Worm (Caenorhabditis elegans) whole organism, L4 larva: ENCODE data around the gene C24H10.4.

Experiments used
- F10B5.3 ChIP-seq: sonication (generic microtip); optimal IDR thresholded peaks from 2 replicates; lab custom pipeline; 2016; ENCODE audit warnings: mild to moderate bottlenecking, missing genetic modification characterization, missing compliant biosample characterization
- F26F4.8 ChIP-seq: fragments of 200-800 bp; sonication (Bioruptor generic); conservative IDR thresholded peaks from 2 replicates; pipeline ENCODE4 v1.3.6; 2022; ENCODE audit warnings: missing genetic modification characterization, missing compliant biosample characterization
- F44E2.7 ChIP-seq: fragments of 200-800 bp; sonication (Bioruptor generic); IDR thresholded peaks from 2 replicates; pipeline ENCODE4 v2.1.2; 2022; ENCODE audit warnings: missing genetic modification characterization, missing compliant biosample characterization
- T20F7.1 ChIP-seq: fragments of 200-800 bp; sonication (Bioruptor generic); optimal IDR thresholded peaks from 2 replicates; lab custom pipeline; 2018; ENCODE audit warnings: mild to moderate bottlenecking, missing genetic modification characterization, missing compliant biosample characterization
- Y105C5A.15 ChIP-seq: fragments of 200-800 bp; sonication (Bioruptor generic); IDR thresholded peaks from 2 replicates; pipeline ENCODE4 v1.3.6; 2022; ENCODE audit warnings: missing genetic modification characterization, missing compliant biosample characterization
- Y48G9A.11 ChIP-seq: fragments of 200-800 bp; sonication (Bioruptor generic); IDR thresholded peaks from 2 replicates; pipeline ENCODE4 v1.3.6; 2022; ENCODE audit warnings: missing genetic modification reagents, missing genetic modification characterization, missing compliant biosample characterization
- Y75B8A.6 ChIP-seq: fragments of 200-800 bp; sonication (Bioruptor generic); IDR thresholded peaks from 2 replicates; pipeline ENCODE4 v1.3.6; 2022; ENCODE audit warnings: missing genetic modification reagents, missing genetic modification characterization, missing compliant biosample characterization
- ZK337.2 ChIP-seq: fragments of 200-800 bp; sonication (Bioruptor generic); IDR thresholded peaks from 2 replicates; pipeline ENCODE4 v1.3.6; 2022; ENCODE audit warnings: missing genetic modification reagents, missing genetic modification characterization, missing compliant biosample characterization
- ZK546.5 ChIP-seq, 2 experiments: sonication (generic microtip); optimal IDR thresholded peaks; 2 replicates each; lab custom pipeline; 2017; ENCODE audit warnings: missing biosample characterization in 2 of 2, missing genetic modification characterization in 2 of 2
- ceh-20 ChIP-seq: fragments of 200-800 bp; sonication (Bioruptor generic); IDR thresholded peaks from 2 replicates; pipeline ENCODE4 v1.3.6; 2022; ENCODE audit warnings: missing genetic modification reagents, missing genetic modification characterization, missing compliant biosample characterization
- ceh-28 ChIP-seq: fragments of 150-350 bp; optimal IDR thresholded peaks from 2 replicates; lab custom pipeline; 2014; ENCODE audit warnings: missing biosample characterization, missing genetic modification reagents, missing genetic modification characterization
- ceh-44 ChIP-seq: fragments of 200-800 bp; sonication (Bioruptor generic); IDR thresholded peaks from 2 replicates; pipeline ENCODE4 v1.3.6; 2022; ENCODE audit warnings: missing genetic modification reagents, missing genetic modification characterization, missing compliant biosample characterization
- ctbp-1 ChIP-seq: fragments of 200-800 bp; sonication (Bioruptor generic); IDR thresholded peaks from 2 replicates; pipeline ENCODE4 v1.3.6; 2022; ENCODE audit warnings: missing genetic modification reagents, missing genetic modification characterization, missing compliant biosample characterization
- dmd-6 ChIP-seq: fragments of 200-800 bp; sonication (Bioruptor generic); IDR thresholded peaks from 2 replicates; pipeline ENCODE4 v1.3.6; 2022; ENCODE audit warnings: missing genetic modification reagents, missing genetic modification characterization, missing compliant biosample characterization
- dmd-9 ChIP-seq: fragments of 200-800 bp; sonication (Bioruptor generic); IDR thresholded peaks from 2 replicates; pipeline ENCODE4 v1.3.6; 2022; ENCODE audit warnings: missing genetic modification reagents, missing genetic modification characterization, missing compliant biosample characterization
- dpl-1 ChIP-seq: fragments of 150-350 bp; optimal IDR thresholded peaks from 2 replicates; lab custom pipeline; 2014; ENCODE audit warnings: missing biosample characterization, missing genetic modification reagents, missing genetic modification characterization
- duxl-1 ChIP-seq: sonication (generic microtip); optimal IDR thresholded peaks from 2 replicates; lab custom pipeline; 2016; ENCODE audit warnings: mild to moderate bottlenecking, missing genetic modification characterization, moderate library complexity, missing compliant biosample characterization; ENCODE audit not compliant: poor library complexity
- egl-27 ChIP-seq: sonication (generic microtip); optimal IDR thresholded peaks from 3 replicates; lab custom pipeline; 2017; ENCODE audit warnings: missing biosample characterization, missing genetic modification reagents, missing genetic modification characterization
- fkh-10 ChIP-seq: fragments of 150-350 bp; optimal IDR thresholded peaks from 2 replicates; lab custom pipeline; 2014; ENCODE audit warnings: missing biosample characterization, missing genetic modification reagents, missing genetic modification characterization
- hif-1 ChIP-seq, 2 experiments: sonication (generic microtip); optimal IDR thresholded peaks; 2 replicates each; lab custom pipeline; 2016 to 2017; ENCODE audit warnings: missing compliant biosample characterization in 2 of 2, missing genetic modification characterization in 2 of 2, missing genetic modification reagents in 2 of 2, missing genotype in 2 of 2, mild to moderate bottlenecking in 1 of 2
- hlh-11 ChIP-seq: fragments of 200-800 bp; sonication (Bioruptor generic); optimal IDR thresholded peaks from 2 replicates; lab custom pipeline; 2018; ENCODE audit warnings: mild to moderate bottlenecking, missing genetic modification characterization, missing compliant biosample characterization
- lim-7 ChIP-seq: fragments of 200-800 bp; sonication (Bioruptor generic); IDR thresholded peaks from 2 replicates; pipeline ENCODE4 v1.3.6; 2022; ENCODE audit warnings: missing genetic modification characterization, missing compliant biosample characterization
- lin-1 ChIP-seq: fragments of 200-800 bp; sonication (Bioruptor generic); IDR thresholded peaks from 2 replicates; pipeline ENCODE4 v1.3.6; 2022; ENCODE audit warnings: missing genetic modification reagents, missing genetic modification characterization, missing compliant biosample characterization
- lin-13 ChIP-seq: fragments of 150-350 bp; optimal IDR thresholded peaks from 2 replicates; lab custom pipeline; 2014; ENCODE audit warnings: missing biosample characterization, missing genetic modification reagents, missing genetic modification characterization
- lin-15B ChIP-seq: fragments of 150-350 bp; sonication (generic microtip); optimal IDR thresholded peaks from 3 replicates; lab custom pipeline; 2014; ENCODE audit warnings: missing biosample characterization, missing genetic modification characterization
- lin-39 ChIP-seq: fragments of 150-350 bp; optimal IDR thresholded peaks from 2 replicates; lab custom pipeline; 2014; ENCODE audit warnings: missing biosample characterization, missing genetic modification reagents, missing genetic modification characterization
- madf-9 ChIP-seq: fragments of 200-800 bp; sonication (Bioruptor generic); conservative IDR thresholded peaks from 2 replicates; pipeline ENCODE4 v1.3.6; 2022; ENCODE audit warnings: missing genetic modification reagents, missing genetic modification characterization, missing compliant biosample characterization
- mdt-29 ChIP-seq: fragments of 200-800 bp; sonication (Bioruptor generic); IDR thresholded peaks from 2 replicates; pipeline ENCODE4 v1.3.6; 2022; ENCODE audit warnings: missing genetic modification reagents, missing genetic modification characterization, missing compliant biosample characterization
- mxl-2 ChIP-seq: fragments of 200-800 bp; sonication (Bioruptor generic); conservative IDR thresholded peaks from 2 replicates; pipeline ENCODE4 v1.3.6; 2022; ENCODE audit warnings: missing genetic modification reagents, missing genetic modification characterization, missing compliant biosample characterization
- nhr-102 ChIP-seq: sonication (generic microtip); optimal IDR thresholded peaks from 2 replicates; lab custom pipeline; 2016; ENCODE audit warnings: mild to moderate bottlenecking, missing genetic modification characterization, moderate library complexity, missing compliant biosample characterization
- nhr-237 ChIP-seq: sonication (generic microtip); optimal IDR thresholded peaks from 2 replicates; lab custom pipeline; 2017; ENCODE audit warnings: missing biosample characterization, missing genetic modification characterization
- nhr-25 ChIP-seq: sonication (generic microtip); optimal IDR thresholded peaks from 2 replicates; lab custom pipeline; 2017; ENCODE audit warnings: missing genetic modification characterization, mild to moderate bottlenecking, missing compliant biosample characterization, antibody characterized with exemption, moderate library complexity, borderline replicate concordance; ENCODE audit not compliant: insufficient read depth
- nhr-41 ChIP-seq: fragments of 200-800 bp; sonication (Bioruptor generic); IDR thresholded peaks from 2 replicates; pipeline ENCODE4 v1.3.6; 2022; ENCODE audit warnings: missing genetic modification reagents, missing genetic modification characterization, missing compliant biosample characterization
- nhr-42 ChIP-seq: fragments of 200-800 bp; sonication (Bioruptor generic); IDR thresholded peaks from 2 replicates; pipeline ENCODE4 v1.3.6; 2022; ENCODE audit warnings: missing genetic modification characterization, missing compliant biosample characterization
- nhr-48 ChIP-seq: sonication (generic microtip); optimal IDR thresholded peaks from 2 replicates; lab custom pipeline; 2016; ENCODE audit warnings: mild to moderate bottlenecking, missing genetic modification characterization, missing compliant biosample characterization
- nhr-76 ChIP-seq: fragments of 150-350 bp; optimal IDR thresholded peaks from 2 replicates; lab custom pipeline; 2014; ENCODE audit warnings: missing biosample characterization, missing genetic modification characterization
- nhr-77 ChIP-seq: fragments of 150-350 bp; optimal IDR thresholded peaks from 2 replicates; lab custom pipeline; 2014; ENCODE audit warnings: missing biosample characterization, missing genetic modification characterization
- php-3 ChIP-seq: fragments of 200-800 bp; sonication (Bioruptor generic); IDR thresholded peaks from 2 replicates; pipeline ENCODE4 v1.3.6; 2022; ENCODE audit warnings: missing genetic modification reagents, missing genetic modification characterization, missing compliant biosample characterization
- pqm-1 ChIP-seq: sonication (generic microtip); optimal IDR thresholded peaks from 2 replicates; lab custom pipeline; 2017; ENCODE audit warnings: missing biosample characterization, missing genetic modification characterization
- saeg-2 ChIP-seq: fragments of 200-800 bp; sonication (Bioruptor generic); IDR thresholded peaks from 2 replicates; pipeline ENCODE4 v1.3.6; 2022; ENCODE audit warnings: missing genetic modification reagents, missing genetic modification characterization, missing compliant biosample characterization
- sdz-12 ChIP-seq: fragments of 200-800 bp; sonication (Bioruptor generic); optimal IDR thresholded peaks from 2 replicates; lab custom pipeline; 2018; ENCODE audit warnings: mild to moderate bottlenecking, missing genetic modification characterization, missing compliant biosample characterization
- set-16 ChIP-seq: fragments of 200-800 bp; sonication (Bioruptor generic); IDR thresholded peaks from 2 replicates; pipeline ENCODE4 v1.3.6; 2022; ENCODE audit warnings: missing genetic modification reagents, missing genetic modification characterization, missing compliant biosample characterization
- snpc-1.2 ChIP-seq: fragments of 200-800 bp; sonication (Bioruptor generic); IDR thresholded peaks from 2 replicates; pipeline ENCODE4 v1.3.6; 2022; ENCODE audit warnings: missing genetic modification reagents, missing genetic modification characterization, missing compliant biosample characterization
- snpc-4 ChIP-seq: fragments of 150-350 bp; optimal IDR thresholded peaks from 2 replicates; lab custom pipeline; 2014; ENCODE audit warnings: missing biosample characterization, missing genetic modification characterization
- spr-3 ChIP-seq: fragments of 200-800 bp; sonication (Bioruptor generic); optimal IDR thresholded peaks from 2 replicates; lab custom pipeline; 2018; ENCODE audit warnings: mild to moderate bottlenecking, missing genetic modification characterization, missing compliant biosample characterization
- tag-97 ChIP-seq: fragments of 200-800 bp; sonication (Bioruptor generic); IDR thresholded peaks from 2 replicates; pipeline ENCODE4 v1.3.6; 2022; ENCODE audit warnings: missing genetic modification characterization, missing compliant biosample characterization
- tra-1 ChIP-seq: fragments of 200-800 bp; sonication (Bioruptor generic); IDR thresholded peaks from 2 replicates; pipeline ENCODE4 v1.3.6; 2022; ENCODE audit warnings: missing genetic modification reagents, missing genetic modification characterization, missing compliant biosample characterization
- unc-130 ChIP-seq: sonication (generic microtip); optimal IDR thresholded peaks from 2 replicates; lab custom pipeline; 2016; ENCODE audit warnings: missing genetic modification reagents, missing genetic modification characterization, missing compliant biosample characterization
- vab-7 ChIP-seq: fragments of 200-800 bp; sonication (Bioruptor generic); IDR thresholded peaks from 2 replicates; pipeline ENCODE4 v1.3.6; 2022; ENCODE audit warnings: missing genetic modification reagents, missing genetic modification characterization, missing compliant biosample characterization
- zfp-2 ChIP-seq: sonication (generic microtip); optimal IDR thresholded peaks from 2 replicates; lab custom pipeline; 2016; ENCODE audit warnings: mild to moderate bottlenecking, missing genetic modification characterization, missing compliant biosample characterization
- ztf-11 ChIP-seq: fragments of 150-350 bp; optimal IDR thresholded peaks from 2 replicates; lab custom pipeline; 2014; ENCODE audit warnings: missing biosample characterization, missing genetic modification characterization

The C24H10.4 gene

ce11 chrX:5085465-5085864, 26.4 kb upstream of the C24H10.4 start (continued):
- peak; percentile 93 for TF ChIP-seq ctbp-1 (GFP tag; lab: Robert Waterston, UW)
- peak; percentile 93 for TF ChIP-seq snpc-1.2 (GFP tag; lab: Robert Waterston, UW)
- TF ChIP-seq lin-1 (GFP tag; lab: Robert Waterston, UW): peak; percentile 88
- TF ChIP-seq pqm-1 (tag; lab: Kevin White, UChicago): peak; percentile 10
- peak; percentile 84 for TF ChIP-seq Y48G9A.11 (GFP tag; lab: Robert Waterston, UW)
- TF ChIP-seq vab-7 (GFP tag; lab: Robert Waterston, UW): peak; percentile 95
- TF ChIP-seq madf-9 (GFP tag; lab: Robert Waterston, UW): peak; percentile 91
- TF ChIP-seq lin-15B (tag; lab: Kevin White, UChicago): no peak
- TF ChIP-seq egl-27 (tag; lab: Kevin White, UChicago): no peak
- no peak for TF ChIP-seq nhr-237 (tag; lab: Kevin White, UChicago)
- no peak for TF ChIP-seq snpc-4 (tag; lab: Kevin White, UChicago)
- TF ChIP-seq Y75B8A.6 (GFP tag; lab: Robert Waterston, UW): peak; percentile 89; the same call in 1 of the 2 replicates
- peak; percentile 87 for TF ChIP-seq mdt-29 (GFP tag; lab: Robert Waterston, UW)
- TF ChIP-seq hlh-11 (tag; lab: Kevin White, UChicago): peak; percentile 80
- TF ChIP-seq nhr-48 (tag; lab: Kevin White, UChicago): peak; percentile 87
- peak; percentile 78 for TF ChIP-seq duxl-1
- TF ChIP-seq lim-7: peak; percentile 93
- no peak for TF ChIP-seq tag-97 (GFP tag; lab: Robert Waterston, UW)
- TF ChIP-seq fkh-10 (GFP tag; lab: Kevin White, UChicago): peak; percentile 75
- peak; percentile 54 for TF ChIP-seq unc-130 (GFP tag; lab: Kevin White, UChicago)
- peak; percentile 91 for TF ChIP-seq saeg-2 (GFP tag; lab: Robert Waterston, UW)
- peak; percentile 63 for TF ChIP-seq F10B5.3 (tag; lab: Kevin White, UChicago)
- TF ChIP-seq nhr-41 (GFP tag; lab: Robert Waterston, UW): peak; percentile 64; the same call in 1 of the 2 replicates
- peak; percentile 93 for TF ChIP-seq ceh-20 (GFP tag; lab: Robert Waterston, UW)
- TF ChIP-seq T20F7.1 (GFP tag; lab: Kevin White, UChicago): peak; percentile 73
- peak; percentile 79 for TF ChIP-seq nhr-25
- TF ChIP-seq hif-1 (tag; optimal IDR thresholded peaks at IDR 0.05; lab: Kevin White, UChicago): peak; percentile 10 to 76
- TF ChIP-seq lin-13 (GFP tag; lab: Kevin White, UChicago): peak; percentile 85
- TF ChIP-seq tra-1 (GFP tag; lab: Robert Waterston, UW): peak; percentile 92
- peak; percentile 76; the same call in 1 of the 2 replicates for TF ChIP-seq dmd-9 (GFP tag; lab: Robert Waterston, UW)
- TF ChIP-seq ZK337.2 (GFP tag; lab: Robert Waterston, UW): no peak
- TF ChIP-seq ZK546.5 (tag; optimal IDR thresholded peaks at IDR 0.05; lab: Kevin White, UChicago): no peak
- TF ChIP-seq lin-39 (tag; lab: Kevin White, UChicago): no peak
- TF ChIP-seq nhr-77 (tag; lab: Kevin White, UChicago): peak; percentile 72
- TF ChIP-seq dmd-6: peak; percentile 81
- TF ChIP-seq dpl-1 (GFP tag; lab: Kevin White, UChicago): peak; percentile 35
- TF ChIP-seq nhr-102 (tag; lab: Kevin White, UChicago): peak; percentile 86
- peak; percentile 72 for TF ChIP-seq spr-3 (GFP tag; lab: Kevin White, UChicago)
- TF ChIP-seq mxl-2 (GFP tag; lab: Robert Waterston, UW): peak; percentile 86
- peak; percentile 92 for TF ChIP-seq php-3 (GFP tag; lab: Robert Waterston, UW)
- TF ChIP-seq zfp-2: peak; percentile 68
- TF ChIP-seq ceh-28: no peak
- TF ChIP-seq ceh-44: peak; percentile 60; the same call in 1 of the 2 replicates
- TF ChIP-seq sdz-12: peak; percentile 74
- TF ChIP-seq F44E2.7 (GFP tag; lab: Robert Waterston, UW): peak; percentile 74; the same call in 1 of the 2 replicates
- TF ChIP-seq ztf-11: no peak
- TF ChIP-seq F26F4.8 (GFP tag; lab: Robert Waterston, UW): peak; percentile 82; the same call in 1 of the 2 replicates
- TF ChIP-seq nhr-76: no peak
- peak; percentile 82 for TF ChIP-seq nhr-42 (GFP tag; lab: Robert Waterston, UW)
- 0 out of 2 replicates have a peak, but pooled peaks have one; percentile 11 for TF ChIP-seq set-16 (GFP tag; lab: Robert Waterston, UW)
- TF ChIP-seq Y105C5A.15 (GFP tag; lab: Robert Waterston, UW): peak; percentile 86; the same call in 1 of the 2 replicates
